Fruit fly (Drosophila melanogaster): ENCODE data around the gene SNF4Agamma.
A peak's percentile ranks its signal among the peaks of the same experiment; 100 is the strongest.

SNF4Agamma gene

dm6 chr3R:21156572-21157480 is 16.3 kb downstream of the SNF4Agamma start:
- TF ChIP-seq dsx (GFP tag; optimal IDR thresholded peaks at IDR 0.05; ENCODE audit: poor library complexity, severe bottlenecking) (no peak), fd85E (GFP tag; optimal IDR thresholded peaks at IDR 0.05) (no peak), CG7368 (GFP tag; optimal IDR thresholded peaks at IDR 0.05) (no peak), CG9139 (GFP tag; optimal IDR thresholded peaks at IDR 0.05) (peak; percentile 17), CG31627 (GFP tag; optimal IDR thresholded peaks at IDR 0.05) (no peak), Hr38 (GFP tag; optimal IDR thresholded peaks at IDR 0.05) (no peak), OdsH (GFP tag; optimal IDR thresholded peaks at IDR 0.05) (no peak), Eip78C (GFP tag) (peak; percentile 60), CG11902 (GFP tag; optimal IDR thresholded peaks at IDR 0.05) (no peak), Ets21C (GFP tag; optimal IDR thresholded peaks at IDR 0.05) (no peak), CG16779 (tag; optimal IDR thresholded peaks at IDR 0.05) (peak; percentile 4), fkh (GFP tag; optimal IDR thresholded peaks at IDR 0.05) (peak; percentile 55), Sox14 (GFP tag; optimal IDR thresholded peaks at IDR 0.05) (peak; percentile 43), Eip93F (GFP tag; optimal IDR thresholded peaks at IDR 0.05) (peak; percentile 43), esn (GFP tag; optimal IDR thresholded peaks at IDR 0.05) (no peak), Gug (GFP tag; IDR thresholded peaks at IDR 0.05) (no peak), CG8319 (GFP tag; optimal IDR thresholded peaks at IDR 0.05) (no peak), Hr4 (GFP tag; optimal IDR thresholded peaks at IDR 0.05) (no peak), vri (GFP tag; optimal IDR thresholded peaks at IDR 0.05) (peak; percentile 76), CG11762 (GFP tag; optimal IDR thresholded peaks at IDR 0.05; ENCODE audit: insufficient read depth) (no peak), CG11294 (GFP tag; IDR thresholded peaks at IDR 0.05) (no peak), CG6854 (GFP tag; optimal IDR thresholded peaks at IDR 0.05) (peak; percentile 14), CG6792 (GFP tag; optimal IDR thresholded peaks at IDR 0.05) (no peak), CG32006 (GFP tag; optimal IDR thresholded peaks at IDR 0.05) (no peak), CG8632 (GFP tag; optimal IDR thresholded peaks at IDR 0.05) (no peak), fd59A (GFP tag; optimal IDR thresholded peaks at IDR 0.05) (no peak), acj6 (GFP tag; optimal IDR thresholded peaks at IDR 0.05) (no peak)

dm6 chr3R:21158643-21159042 is 18.1 kb downstream of the SNF4Agamma start:
- TF ChIP-seq achi (GFP tag; optimal IDR thresholded peaks at IDR 0.05) (no peak), fkh (GFP tag; optimal IDR thresholded peaks at IDR 0.05) (peak; percentile 68)

dm6 chr3R:21161042-21161532 is 20.5 kb downstream of the SNF4Agamma start, which contains the start of gene cDIP:
Gene cDIP, minus strand, starts transcription at chr3R:21161092.
- no peak for TF ChIP-seq svp (GFP tag)
- no peak for TF ChIP-seq achi (GFP tag; optimal IDR thresholded peaks at IDR 0.05)
- TF ChIP-seq Hr39 (GFP tag; optimal IDR thresholded peaks at IDR 0.05) = no peak
- TF ChIP-seq eg (GFP tag; IDR thresholded peaks at IDR 0.05) = no peak
- TF ChIP-seq Eip93F (GFP tag; optimal IDR thresholded peaks at IDR 0.05) = no peak
- TF ChIP-seq CG4318 (GFP tag; optimal IDR thresholded peaks at IDR 0.05) = no peak

dm6 chr3R:21161620-21162029 is 21.1 kb downstream of the SNF4Agamma start:
- TF ChIP-seq Eip78C (GFP tag) (peak; percentile 59), net (GFP tag; optimal IDR thresholded peaks at IDR 0.05) (no peak), CG8632 (GFP tag; optimal IDR thresholded peaks at IDR 0.05) (peak; percentile 3), dsx (GFP tag; optimal IDR thresholded peaks at IDR 0.05; ENCODE audit: poor library complexity, severe bottlenecking) (peak; percentile 76), Hr39 (GFP tag; optimal IDR thresholded peaks at IDR 0.05) (no peak), CG7368 (GFP tag; optimal IDR thresholded peaks at IDR 0.05) (no peak), CG32006 (GFP tag; optimal IDR thresholded peaks at IDR 0.05) (peak; percentile 34), fkh (GFP tag; optimal IDR thresholded peaks at IDR 0.05) (peak; percentile 67), CG1621 (tag; optimal IDR thresholded peaks at IDR 0.05) (no peak), CG8119 (GFP tag; IDR thresholded peaks at IDR 0.05) (0 out of 3 replicates have a peak, but pooled peaks have one; percentile 21), spab (GFP tag; optimal IDR thresholded peaks at IDR 0.05) (no peak), vri (GFP tag; optimal IDR thresholded peaks at IDR 0.05) (peak; percentile 42), CG10631 (GFP tag; optimal IDR thresholded peaks at IDR 0.05) (no peak)
